Fruit fly (Drosophila melanogaster) whole organism, embryonic: ENCODE measurements around the gene Srg3.
A peak's percentile ranks its signal among the peaks of the same experiment; 100 is the strongest.

ENCODE experiments used
- ATbp ChIP-seq: fragments of 200-800 bp; sonication (Bioruptor generic); optimal IDR thresholded peaks from 2 replicates; lab custom pipeline; 2017; ENCODE audit warnings: missing biosample characterization, mild to moderate bottlenecking, missing genetic modification characterization, missing genetic modification reagents
- Abd-B ChIP-seq: fragments of 200-800 bp; sonication (Bioruptor generic); optimal IDR thresholded peaks from 2 replicates; lab custom pipeline; 2018; ENCODE audit warnings: missing biosample characterization, mild to moderate bottlenecking, missing genetic modification characterization, moderate library complexity
- Atf-2 ChIP-seq: fragments of 200-800 bp; sonication (Bioruptor generic); optimal IDR thresholded peaks from 2 replicates; lab custom pipeline; 2016; ENCODE audit warnings: missing biosample characterization, missing genetic modification characterization
- Bdp1 ChIP-seq: fragments of 200-800 bp; sonication (Bioruptor generic); optimal IDR thresholded peaks from 3 replicates; lab custom pipeline; 2016; ENCODE audit warnings: missing biosample characterization, missing genetic modification characterization
- CG13287 ChIP-seq: fragments of 200-800 bp; sonication (Bioruptor generic); IDR thresholded peaks from 2 replicates; pipeline ENCODE4 v1.3.6; 2022; ENCODE audit warnings: missing biosample characterization, missing genetic modification characterization; ENCODE audit not compliant: partially characterized antibody
- CG1602 ChIP-seq: fragments of 200-800 bp; sonication (Bioruptor generic); optimal IDR thresholded peaks from 3 replicates; lab custom pipeline; 2016; ENCODE audit warnings: missing biosample characterization, missing genetic modification characterization
- CG17361 ChIP-seq: fragments of 200-800 bp; sonication (Bioruptor generic); IDR thresholded peaks from 3 replicates; pipeline ENCODE4 v1.3.6; 2022; ENCODE audit warnings: missing biosample characterization, missing genetic modification characterization
- CG1832 ChIP-seq: fragments of 200-800 bp; sonication (Bioruptor generic); optimal IDR thresholded peaks from 2 replicates; lab custom pipeline; 2017; ENCODE audit warnings: missing biosample characterization, mild to moderate bottlenecking, missing genetic modification characterization, inconsistent platforms
- CG18764 ChIP-seq: fragments of 200-800 bp; sonication (Bioruptor generic); optimal IDR thresholded peaks from 3 replicates; lab custom pipeline; 2016; ENCODE audit warnings: missing biosample characterization, missing genetic modification characterization
- CG2875 ChIP-seq: fragments of 200-800 bp; sonication (Bioruptor generic); optimal IDR thresholded peaks from 2 replicates; lab custom pipeline; 2017; ENCODE audit warnings: missing biosample characterization, mild to moderate bottlenecking, missing genetic modification characterization, missing genetic modification reagents
- CG31388 ChIP-seq: fragments of 200-800 bp; sonication (Bioruptor generic); optimal IDR thresholded peaks from 2 replicates; lab custom pipeline; 2016; ENCODE audit warnings: missing biosample characterization, missing genetic modification characterization
- CG4854 ChIP-seq: fragments of 200-800 bp; sonication (Bioruptor generic); optimal IDR thresholded peaks from 2 replicates; lab custom pipeline; 2016; ENCODE audit warnings: missing biosample characterization, missing genetic modification characterization, inconsistent platforms
- CG7372 ChIP-seq: fragments of 200-800 bp; sonication (Bioruptor generic); IDR thresholded peaks from 2 replicates; pipeline ENCODE4 v1.3.6; 2022; ENCODE audit warnings: missing biosample characterization, missing genetic modification characterization
- CG8089 ChIP-seq: fragments of 200-800 bp; sonication (Bioruptor generic); optimal IDR thresholded peaks from 3 replicates; lab custom pipeline; 2016; ENCODE audit warnings: missing biosample characterization, missing genetic modification characterization
- CG8478 ChIP-seq: fragments of >200 bp; optimal IDR thresholded peaks from 2 replicates; lab custom pipeline; 2018
- CG8944 ChIP-seq: fragments of 200-800 bp; sonication (Bioruptor generic); optimal IDR thresholded peaks from 3 replicates; lab custom pipeline; 2016; ENCODE audit warnings: missing biosample characterization, missing genetic modification characterization
- Fer2 ChIP-seq: fragments of 200-800 bp; sonication (Bioruptor generic); optimal IDR thresholded peaks from 2 replicates; lab custom pipeline; 2018; ENCODE audit warnings: missing biosample characterization, mild to moderate bottlenecking, missing genetic modification characterization, moderate library complexity
- Hr39 ChIP-seq: fragments of >200 bp; optimal IDR thresholded peaks from 2 replicates; lab custom pipeline; 2017
- Hr78 ChIP-seq, 2 experiments: fragments of 200-800 bp in 1 of 2; fragments of >200 bp in 1 of 2; sonication (Bioruptor generic) in 1 of 2; optimal IDR thresholded peaks; 2 replicates each; lab custom pipeline; 2017 to 2019; ENCODE audit warnings: missing biosample characterization in 2 of 2, missing genetic modification characterization in 2 of 2, mild to moderate bottlenecking in 1 of 2, moderate library complexity in 1 of 2
- Kr ChIP-seq: fragments of 200-800 bp; sonication (Bioruptor generic); optimal IDR thresholded peaks from 2 replicates; lab custom pipeline; 2017; ENCODE audit warnings: missing biosample characterization, mild to moderate bottlenecking, missing genetic modification characterization
- Mrtf ChIP-seq: fragments of 200-800 bp; sonication (Bioruptor generic); IDR thresholded peaks from 3 replicates; pipeline ENCODE4 v1.3.6; 2022; ENCODE audit warnings: missing biosample characterization, missing genetic modification characterization
- Nf-YA ChIP-seq: fragments of 200-800 bp; sonication (Bioruptor generic); IDR thresholded peaks from 2 replicates; pipeline ENCODE4 v1.3.6; 2022; ENCODE audit warnings: missing biosample characterization, missing genetic modification characterization
- Nf-YB ChIP-seq: fragments of 200-800 bp; sonication (Bioruptor generic); optimal IDR thresholded peaks from 3 replicates; lab custom pipeline; 2019; ENCODE audit warnings: missing biosample characterization, mild to moderate bottlenecking, missing genetic modification characterization, moderate library complexity
- Oli ChIP-seq: fragments of 200-800 bp; sonication (Bioruptor generic); optimal IDR thresholded peaks from 2 replicates; lab custom pipeline; 2018; ENCODE audit warnings: missing biosample characterization, mild to moderate bottlenecking, missing genetic modification characterization, moderate library complexity
- Poxn ChIP-seq: fragments of 200-800 bp; sonication (Bioruptor generic); IDR thresholded peaks from 2 replicates; pipeline ENCODE4 v1.3.6; 2022; ENCODE audit warnings: missing biosample characterization, missing genetic modification characterization
- Sin3A ChIP-seq: fragments of >200 bp; optimal IDR thresholded peaks from 2 replicates; lab custom pipeline; 2018
- Stat92E ChIP-seq, 3 experiments: fragments of >200 bp in 2 of 3; fragments of 200-800 bp in 1 of 3; sonication (Bioruptor generic) in 1 of 3; optimal IDR thresholded peaks; 2 replicates each; lab custom pipeline; 2017 to 2019; ENCODE audit warnings: missing biosample characterization in 3 of 3, missing genetic modification characterization in 3 of 3, mild to moderate bottlenecking in 1 of 3, moderate library complexity in 1 of 3
- Tbp ChIP-seq: fragments of >200 bp; optimal IDR thresholded peaks from 2 replicates; lab custom pipeline; 2018; ENCODE audit warnings: missing biosample characterization, missing genetic modification characterization
- ap ChIP-seq: fragments of 200-800 bp; sonication (Bioruptor generic); IDR thresholded peaks from 2 replicates; pipeline ENCODE4 v1.3.6; 2022; ENCODE audit warnings: missing biosample characterization, missing genetic modification characterization
- bcd ChIP-seq: fragments of 200-800 bp; sonication (Bioruptor generic); optimal IDR thresholded peaks from 2 replicates; lab custom pipeline; 2017; ENCODE audit warnings: missing biosample characterization, mild to moderate bottlenecking, missing genetic modification characterization
- bigmax ChIP-seq: fragments of 200-800 bp; sonication (Bioruptor generic); optimal IDR thresholded peaks from 2 replicates; lab custom pipeline; 2018; ENCODE audit warnings: missing biosample characterization, mild to moderate bottlenecking, missing genetic modification characterization
- br ChIP-seq: fragments of >200 bp; optimal IDR thresholded peaks from 2 replicates; lab custom pipeline; 2017
- btn ChIP-seq: fragments of 200-800 bp; sonication (Bioruptor generic); optimal IDR thresholded peaks from 2 replicates; lab custom pipeline; 2016; ENCODE audit warnings: missing biosample characterization, missing genetic modification characterization
- chif ChIP-seq, 2 experiments: fragments of 200-800 bp; sonication (Bioruptor generic); optimal IDR thresholded peaks; 3 replicates each; lab custom pipeline; 2016; ENCODE audit warnings: missing biosample characterization in 2 of 2, missing genetic modification characterization in 2 of 2
- dmrt99B ChIP-seq: fragments of 200-800 bp; sonication (Bioruptor generic); optimal IDR thresholded peaks from 2 replicates; lab custom pipeline; 2018; ENCODE audit warnings: missing biosample characterization, mild to moderate bottlenecking, missing genetic modification characterization, moderate library complexity
- ewg ChIP-seq: fragments of 200-800 bp; sonication (Bioruptor generic); optimal IDR thresholded peaks from 3 replicates; lab custom pipeline; 2017; ENCODE audit warnings: mild to moderate bottlenecking, missing biosample characterization, missing genetic modification reagents, missing genetic modification characterization
- gcm2 ChIP-seq: fragments of 200-800 bp; sonication (Bioruptor generic); optimal IDR thresholded peaks from 2 replicates; lab custom pipeline; 2016; ENCODE audit warnings: missing biosample characterization, missing genetic modification characterization
- hbn ChIP-seq: fragments of 200-800 bp; sonication (Bioruptor generic); IDR thresholded peaks from 2 replicates; pipeline ENCODE4 v1.3.6; 2022; ENCODE audit warnings: missing biosample characterization, missing genetic modification characterization; ENCODE audit not compliant: partially characterized antibody
- lov ChIP-seq, 2 experiments: fragments of 200-800 bp in 1 of 2; fragments of >200 bp in 1 of 2; sonication (Bioruptor generic) in 1 of 2; IDR thresholded peaks in 1 of 2; optimal IDR thresholded peaks in 1 of 2; 2 replicates in 1 of 2; 3 replicates in 1 of 2; pipeline versions ENCODE4 v1.3.6 to Lab custom; 2017 to 2022; ENCODE audit warnings: missing biosample characterization in 1 of 2, missing genetic modification characterization in 1 of 2
- nerfin-2 ChIP-seq: fragments of 200-800 bp; sonication (Bioruptor generic); IDR thresholded peaks from 2 replicates; pipeline ENCODE4 v1.3.6; 2022; ENCODE audit warnings: missing biosample characterization, missing genetic modification characterization; ENCODE audit not compliant: partially characterized antibody
- p53 ChIP-seq: fragments of 200-800 bp; sonication (Bioruptor generic); optimal IDR thresholded peaks from 2 replicates; lab custom pipeline; 2016; ENCODE audit warnings: missing biosample characterization, missing genetic modification characterization
- salm ChIP-seq: fragments of 200-800 bp; sonication (Bioruptor generic); optimal IDR thresholded peaks from 2 replicates; lab custom pipeline; 2018; ENCODE audit warnings: missing biosample characterization, mild to moderate bottlenecking, missing genetic modification characterization
- sd ChIP-seq: fragments of 200-800 bp; sonication (Bioruptor generic); optimal IDR thresholded peaks from 3 replicates; lab custom pipeline; 2018; ENCODE audit warnings: missing biosample characterization, mild to moderate bottlenecking, missing genetic modification characterization, moderate library complexity
- sim ChIP-seq: fragments of 200-800 bp; sonication (Bioruptor generic); IDR thresholded peaks from 2 replicates; pipeline ENCODE4 v1.3.6; 2022; ENCODE audit warnings: missing biosample characterization, missing genetic modification characterization
- sisA ChIP-seq: fragments of 200-800 bp; sonication (Bioruptor generic); IDR thresholded peaks from 2 replicates; pipeline ENCODE4 v1.3.6; 2022; ENCODE audit warnings: missing biosample characterization, missing genetic modification characterization
- ssp ChIP-seq: fragments of 200-800 bp; sonication (Bioruptor generic); IDR thresholded peaks from 2 replicates; pipeline ENCODE4 v1.3.6; 2022; ENCODE audit warnings: missing biosample characterization, missing genetic modification characterization
- tll ChIP-seq, 2 experiments: fragments of 200-800 bp in 1 of 2; fragments of >200 bp in 1 of 2; sonication (Bioruptor generic) in 1 of 2; optimal IDR thresholded peaks; 2 replicates each; lab custom pipeline; 2017 to 2019; ENCODE audit warnings: missing biosample characterization in 2 of 2, missing genetic modification characterization in 2 of 2, mild to moderate bottlenecking in 1 of 2, moderate library complexity in 1 of 2
- yki ChIP-seq: fragments of >200 bp; optimal IDR thresholded peaks from 3 replicates; lab custom pipeline; 2018
- zfh1 ChIP-seq: fragments of 200-800 bp; sonication (Bioruptor generic); IDR thresholded peaks from 3 replicates; pipeline ENCODE4 v1.3.6; 2022; ENCODE audit warnings: missing biosample characterization, missing genetic modification characterization
- zfh2 ChIP-seq: fragments of 200-800 bp; sonication (Bioruptor generic); optimal IDR thresholded peaks from 2 replicates; lab custom pipeline; 2016; ENCODE audit warnings: missing biosample characterization, missing genetic modification characterization

Srg3 gene

DNA sequence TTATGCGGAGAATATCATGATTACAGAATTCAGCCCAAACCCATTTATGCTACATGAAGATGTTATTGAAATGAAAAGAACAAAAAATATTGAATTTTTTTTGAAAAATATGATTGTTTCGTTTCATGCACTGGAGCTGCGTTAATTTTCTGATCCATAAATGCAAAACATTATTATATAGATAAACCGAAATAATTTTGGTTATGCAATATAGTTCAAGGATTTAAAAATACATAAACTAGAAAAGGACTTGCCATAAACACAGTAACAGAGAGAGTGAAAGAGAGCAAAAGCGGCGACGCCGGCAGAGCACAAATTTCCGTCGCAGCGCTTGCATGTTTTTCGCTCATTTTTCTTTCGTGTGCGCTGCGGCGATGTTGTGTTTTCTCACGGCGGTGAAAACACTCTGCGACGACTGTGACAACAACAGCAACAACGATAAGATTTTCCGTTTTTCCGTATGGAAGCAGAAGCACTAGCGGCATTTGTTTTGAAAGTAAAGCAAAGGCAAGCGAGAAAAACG, 19.3 kb downstream of the Srg3 start (continued):
- TF ChIP-seq bcd (GFP tag; lab: Kevin White, UChicago): peak; percentile 83
- TF ChIP-seq CG4854 (GFP tag; lab: Kevin White, UChicago): peak; percentile 81
- no peak for TF ChIP-seq CG1832
- TF ChIP-seq CG8478: no peak
- peak; percentile 77 for TF ChIP-seq Nf-YA
- peak; percentile 59 for TF ChIP-seq Abd-B
- peak; percentile 65; the same call in 1 of the 3 replicates for TF ChIP-seq Mrtf (GFP tag; lab: Robert Waterston, UW)
- no peak for TF ChIP-seq Poxn (GFP tag; lab: Robert Waterston, UW)
- TF ChIP-seq chif (GFP tag; optimal IDR thresholded peaks at IDR 0.05; lab: Kevin White, UChicago): peak; percentile 60 to 76
- no peak for TF ChIP-seq Tbp
- TF ChIP-seq Hr78 (GFP tag; optimal IDR thresholded peaks at IDR 0.05; lab: Kevin White, UChicago): peak in 1 of 2 experiments; percentile 71
- TF ChIP-seq Oli (tag; lab: Kevin White, UChicago): peak; percentile 87
- TF ChIP-seq nerfin-2 (GFP tag; lab: Robert Waterston, UW): no peak
- TF ChIP-seq sisA (GFP tag; lab: Robert Waterston, UW): peak; percentile 48; the same call in 1 of the 2 replicates
- TF ChIP-seq CG31388 (GFP tag; lab: Kevin White, UChicago): no peak
- TF ChIP-seq CG13287: peak; percentile 16; the same call in 1 of the 2 replicates
- no peak for TF ChIP-seq tll (GFP tag; optimal IDR thresholded peaks at IDR 0.05; lab: Kevin White, UChicago)
- no peak for TF ChIP-seq br (lab: Kevin White, UChicago)
- TF ChIP-seq Fer2 (tag; lab: Kevin White, UChicago): peak; percentile 78
- no peak for TF ChIP-seq sd
- no peak for TF ChIP-seq hbn
- TF ChIP-seq CG7372 (GFP tag; lab: Robert Waterston, UW): peak; percentile 71; the same call in 1 of the 2 replicates
- peak; percentile 47 for TF ChIP-seq gcm2 (GFP tag; lab: Kevin White, UChicago)
- TF ChIP-seq ATbp (GFP tag; lab: Kevin White, UChicago): peak; percentile 90
- TF ChIP-seq CG8089 (GFP tag; lab: Kevin White, UChicago): peak; percentile 29
- TF ChIP-seq Atf-2 (GFP tag; lab: Kevin White, UChicago): peak; percentile 72
- TF ChIP-seq CG17361 (GFP tag; lab: Robert Waterston, UW): peak; percentile 89
- TF ChIP-seq dmrt99B (tag; lab: Kevin White, UChicago): peak; percentile 94
- TF ChIP-seq CG1602 (GFP tag; lab: Kevin White, UChicago): peak; percentile 75
- peak; percentile 79 for TF ChIP-seq CG18764
- peak; percentile 71 for TF ChIP-seq Bdp1 (GFP tag; lab: Kevin White, UChicago)
- 0 out of 2 replicates have a peak, but pooled peaks have one; percentile 34 for TF ChIP-seq sim (GFP tag; lab: Robert Waterston, UW)
- peak; percentile 39 for TF ChIP-seq btn (GFP tag; lab: Kevin White, UChicago)
- peak; percentile 78 for TF ChIP-seq zfh1 (GFP tag; lab: Robert Waterston, UW)
- TF ChIP-seq CG8944: peak; percentile 51
- no peak for TF ChIP-seq Kr (GFP tag; lab: Kevin White, UChicago)
- peak; percentile 55 for TF ChIP-seq yki (lab: Kevin White, UChicago)
- peak; percentile 79 for TF ChIP-seq Nf-YB (GFP tag; lab: Kevin White, UChicago)
- no peak for TF ChIP-seq Sin3A (lab: Kevin White, UChicago)
- TF ChIP-seq zfh2 (GFP tag; lab: Kevin White, UChicago): peak; percentile 58
- no peak for TF ChIP-seq Hr39 (lab: Kevin White, UChicago)
- peak; percentile 89 for TF ChIP-seq CG2875 (GFP tag; lab: Kevin White, UChicago)
- peak in 1 of 3 experiments; percentile 95 for TF ChIP-seq Stat92E (GFP tag; optimal IDR thresholded peaks at IDR 0.05; lab: Kevin White, UChicago)
- TF ChIP-seq bigmax (GFP tag; lab: Kevin White, UChicago): no peak
- peak; percentile 60 for TF ChIP-seq p53 (GFP tag; lab: Kevin White, UChicago)
- TF ChIP-seq lov (optimal IDR thresholded peaks at IDR 0.05; lab: Kevin White, UChicago): no peak
- TF ChIP-seq lov (GFP tag; IDR thresholded peaks at IDR 0.05; lab: Robert Waterston, UW): peak; percentile 47; the same call in 2 of the 3 replicates
- TF ChIP-seq ssp (GFP tag; lab: Robert Waterston, UW): 0 out of 2 replicates have a peak, but pooled peaks have one; percentile 6
- TF ChIP-seq salm (tag; lab: Kevin White, UChicago): peak; percentile 89
- TF ChIP-seq ap: peak; percentile 40; the same call in 1 of the 2 replicates
- peak; percentile 69 for TF ChIP-seq ewg (GFP tag; lab: Kevin White, UChicago)
